Worm (Caenorhabditis elegans): Measurements from ENCODE around the gene C16C8.25.
"Not testable (repeated sequence)": the region's sequence is repeated elsewhere in the genome, so short reads cannot be mapped to it uniquely, and the experiment has no call there.

The C16C8.25 gene

DNA sequence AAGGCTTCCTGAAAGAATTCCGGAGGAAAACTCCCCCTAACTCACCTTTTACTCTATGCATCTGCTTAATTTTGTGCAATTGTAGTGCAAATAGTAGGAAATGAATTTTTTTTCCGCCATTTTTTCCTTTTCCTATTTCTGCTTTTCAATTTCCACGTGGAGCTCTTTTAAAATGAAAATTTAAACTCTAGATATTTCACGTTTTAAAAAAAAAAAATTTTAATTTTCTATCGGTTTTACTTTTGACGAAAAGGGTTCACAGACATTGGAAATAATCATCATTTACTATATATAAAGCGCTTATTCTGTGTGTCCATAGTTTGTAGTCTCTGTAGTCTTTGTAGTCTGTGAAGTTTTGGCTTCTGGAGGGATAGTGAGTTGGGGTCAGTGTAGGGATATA, 32.6 kb downstream of the C16C8.25 start, which contains the start of gene Y49F6B.8:
Y49F6B.8 (minus strand) TSS at position 101 of the 400 bp plus-strand sequence.
- TF ChIP-seq tab-1 (GFP tag; IDR thresholded peaks at IDR 0.05) (no peak), med-1 (GFP tag; optimal IDR thresholded peaks at IDR 0.05; ENCODE audit: insufficient read depth) (no peak), cog-1 (tag; optimal IDR thresholded peaks at IDR 0.05) (no peak), klf-2 (GFP tag; conservative IDR thresholded peaks at IDR 0.05) (no peak), flt-1 (GFP tag; IDR thresholded peaks at IDR 0.05) (no peak), ref-1 (GFP tag; conservative IDR thresholded peaks at IDR 0.05) (no peak), ztf-29 (GFP tag; IDR thresholded peaks at IDR 0.05) (no peak), T22C8.4 (GFP tag; IDR thresholded peaks at IDR 0.05) (no peak), ztf-23 (GFP tag; IDR thresholded peaks at IDR 0.05) (no peak)

- TF ChIP-seq ztf-23 (GFP tag; IDR thresholded peaks at IDR 0.05) (peak; percentile 74), flt-1 (GFP tag; IDR thresholded peaks at IDR 0.05) (peak; percentile 67; the same call in 1 of the 2 replicates), ztf-29 (GFP tag; IDR thresholded peaks at IDR 0.05) (no peak), ref-1 (GFP tag; conservative IDR thresholded peaks at IDR 0.05) (no peak), T22C8.4 (GFP tag; IDR thresholded peaks at IDR 0.05) (no peak), tab-1 (GFP tag; IDR thresholded peaks at IDR 0.05) (no peak), klf-2 (GFP tag; conservative IDR thresholded peaks at IDR 0.05) (0 out of 2 replicates have a peak, but pooled peaks have one; percentile 45), med-1 (GFP tag; optimal IDR thresholded peaks at IDR 0.05; ENCODE audit: insufficient read depth) (no peak), cog-1 (tag; optimal IDR thresholded peaks at IDR 0.05) (peak; percentile 39)
Measured at ce11 chrII:3482231-3482630, 33.2 kb downstream of the C16C8.25 start, which contains the start of gene smu-2. Gene smu-2 (plus strand): TSS chrII:3482408.

- TF ChIP-seq T22C8.4 (GFP tag; IDR thresholded peaks at IDR 0.05); ztf-23 (GFP tag; IDR thresholded peaks at IDR 0.05); cog-1 (tag; optimal IDR thresholded peaks at IDR 0.05): not testable (repeated sequence)
Measured at ce11 chrII:3490797-3491196, 41.8 kb downstream of the C16C8.25 start, which contains the start of gene fbxb-112. Gene fbxb-112 (plus strand): TSS chrII:3491097.

DNA sequence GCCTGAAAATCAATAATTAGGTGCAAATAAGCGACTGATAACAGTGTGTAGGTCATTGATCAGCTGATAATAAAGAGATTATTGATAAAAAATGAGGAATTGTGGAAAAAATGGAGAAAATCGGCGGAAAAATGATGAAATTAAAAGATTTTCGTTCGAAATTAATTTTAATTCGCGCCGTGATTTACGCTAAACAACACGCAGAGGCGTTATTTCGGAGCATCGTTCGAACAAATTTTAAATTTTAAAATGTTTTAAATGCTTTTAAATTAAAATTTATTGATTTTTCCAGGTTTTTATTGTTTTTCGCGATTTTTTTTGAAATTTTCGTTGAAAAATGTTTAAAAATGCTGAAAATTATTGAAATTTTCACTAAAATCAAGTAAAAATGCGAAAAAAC, 50.4 kb downstream of the C16C8.25 start, which contains the start of gene Y49F6B.9:
Y49F6B.9 (minus strand) TSS at position 2 of the 400 bp plus-strand sequence.
- no peak for TF ChIP-seq ref-1 (GFP tag; conservative IDR thresholded peaks at IDR 0.05)
- TF ChIP-seq flt-1 (GFP tag; IDR thresholded peaks at IDR 0.05): no peak
- TF ChIP-seq ztf-23 (GFP tag; IDR thresholded peaks at IDR 0.05): no peak
- TF ChIP-seq cog-1 (tag; optimal IDR thresholded peaks at IDR 0.05): no peak
- no peak for TF ChIP-seq klf-2 (GFP tag; conservative IDR thresholded peaks at IDR 0.05)
- no peak for TF ChIP-seq med-1 (GFP tag; optimal IDR thresholded peaks at IDR 0.05; ENCODE audit: insufficient read depth)
- no peak for TF ChIP-seq tab-1 (GFP tag; IDR thresholded peaks at IDR 0.05)
- no peak for TF ChIP-seq ztf-29 (GFP tag; IDR thresholded peaks at IDR 0.05)
- no peak for TF ChIP-seq T22C8.4 (GFP tag; IDR thresholded peaks at IDR 0.05)

Measured in whole organism, midembryonic.